Worm (Caenorhabditis elegans): Measurements from ENCODE around the gene del-5.

Gene del-5

ce11 chrX:10970629-10971028 is 37.4 kb downstream of the del-5 start, which contains the start of gene K09C8.8:
Gene K09C8.8 (plus strand): TSS chrX:10970929.
- no peak for TF ChIP-seq madf-6 (GFP tag; IDR thresholded peaks at IDR 0.05)
- TF ChIP-seq ceh-79 (tag; optimal IDR thresholded peaks at IDR 0.05) = no peak
- TF ChIP-seq atf-7 (tag; optimal IDR thresholded peaks at IDR 0.05) = no peak
- no peak for TF ChIP-seq sea-2 (GFP tag; IDR thresholded peaks at IDR 0.05)
- no peak for TF ChIP-seq tbx-9 (tag; optimal IDR thresholded peaks at IDR 0.05; ENCODE audit: borderline replicate concordance)
- no peak for TF ChIP-seq F23B12.7 (tag; optimal IDR thresholded peaks at IDR 0.05; ENCODE audit: insufficient read depth)
- TF ChIP-seq T26A5.8 (tag; optimal IDR thresholded peaks at IDR 0.05) = no peak
- no peak for TF ChIP-seq lir-1 (GFP tag; conservative IDR thresholded peaks at IDR 0.05)
- TF ChIP-seq zfh-2 (GFP tag; conservative IDR thresholded peaks at IDR 0.05) = no peak
- TF ChIP-seq hmg-1.2 (GFP tag; IDR thresholded peaks at IDR 0.05) = no peak
- TF ChIP-seq dpl-1 (GFP tag; optimal IDR thresholded peaks at IDR 0.05) = no peak
- no peak for TF ChIP-seq F10E7.11 (tag; optimal IDR thresholded peaks at IDR 0.05)
- TF ChIP-seq akir-1 (GFP tag; optimal IDR thresholded peaks at IDR 0.05) = no peak

DNA sequence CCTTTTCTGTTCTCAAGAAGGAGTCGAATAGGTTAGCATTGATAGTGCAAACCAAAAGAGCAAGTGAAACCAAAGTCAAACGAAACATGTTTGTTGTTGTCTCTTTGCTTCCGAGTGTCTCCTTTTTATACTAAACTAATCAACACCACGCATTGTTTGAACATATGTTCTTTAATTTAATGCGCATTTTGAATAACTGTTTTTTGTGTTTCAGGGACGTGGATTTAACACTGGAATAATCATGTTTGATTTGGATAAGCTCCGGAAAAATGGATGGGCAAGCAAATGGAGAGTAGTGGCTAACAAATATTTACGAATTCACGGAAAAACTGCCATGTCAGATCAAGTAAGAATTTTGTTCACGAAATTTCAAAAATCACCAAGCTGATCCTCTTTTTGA is 40.3 kb downstream of the del-5 start, which contains the start of gene K09C8.9:
Gene K09C8.9, minus strand, starts transcription at position 101 of the 400 bp plus-strand sequence.
- TF ChIP-seq D2030.7 (GFP tag; IDR thresholded peaks at IDR 0.05) = no peak
- no peak for TF ChIP-seq B0035.1 (tag; optimal IDR thresholded peaks at IDR 0.05)
- TF ChIP-seq unc-62 (GFP tag; optimal IDR thresholded peaks at IDR 0.05) = no peak
- TF ChIP-seq B0336.3 (GFP tag; IDR thresholded peaks at IDR 0.05) = no peak
- TF ChIP-seq ceh-58 (GFP tag; IDR thresholded peaks at IDR 0.05) = no peak
- TF ChIP-seq ztf-26 (tag; optimal IDR thresholded peaks at IDR 0.05) = no peak
- TF ChIP-seq mes-4 (tag; optimal IDR thresholded peaks at IDR 0.05) = no peak
- TF ChIP-seq pha-4 (tag; optimal IDR thresholded peaks at IDR 0.05) = no peak
- no peak for TF ChIP-seq chd-7 (tag; optimal IDR thresholded peaks at IDR 0.05)
- no peak for TF ChIP-seq Y79H2A.3 (GFP tag; conservative IDR thresholded peaks at IDR 0.05)
- TF ChIP-seq sdz-38 (tag; optimal IDR thresholded peaks at IDR 0.05) = no peak
- TF ChIP-seq madf-3 (GFP tag; IDR thresholded peaks at IDR 0.05) = no peak
- TF ChIP-seq akir-1 (GFP tag; optimal IDR thresholded peaks at IDR 0.05) = no peak
- no peak for TF ChIP-seq pbrm-1 (GFP tag; IDR thresholded peaks at IDR 0.05)
- TF ChIP-seq attf-5 (GFP tag; optimal IDR thresholded peaks at IDR 0.05) = no peak
- TF ChIP-seq T26A5.8 (tag; optimal IDR thresholded peaks at IDR 0.05) = no peak

ce11 chrX:10966251-10966650 is 41.7 kb downstream of the del-5 start, which contains the start of gene lge-1:
Gene lge-1 (plus strand): TSS chrX:10966551.
- no peak for TF ChIP-seq nfyb-1 (GFP tag; IDR thresholded peaks at IDR 0.05)
- TF ChIP-seq ztf-25 (GFP tag; IDR thresholded peaks at IDR 0.05) = no peak

DNA sequence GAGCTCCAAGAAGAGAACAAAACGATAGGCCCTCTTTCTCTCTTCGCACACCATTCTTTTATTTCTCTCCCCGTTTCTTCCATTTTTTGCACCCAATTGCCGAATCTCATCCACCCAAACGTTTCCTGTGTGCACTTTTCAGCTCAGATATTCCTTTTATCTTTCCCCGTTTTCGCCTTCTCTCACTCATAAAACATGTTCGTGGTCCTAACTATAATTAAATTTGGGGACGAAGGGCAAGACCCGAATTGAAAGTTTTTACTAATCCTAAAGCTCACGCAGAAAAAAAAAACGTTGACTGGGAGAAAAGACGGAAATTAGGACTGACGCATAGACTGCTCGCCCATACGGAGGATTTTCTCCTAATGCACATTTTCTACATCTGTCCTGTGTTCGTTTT is 42.5 kb downstream of the del-5 start:
- TF ChIP-seq egl-44 (GFP tag; IDR thresholded peaks at IDR 0.05) (no peak), unc-130 (GFP tag; optimal IDR thresholded peaks at IDR 0.05) (no peak), somi-1 (GFP tag; optimal IDR thresholded peaks at IDR 0.05) (no peak), C06A6.2 (GFP tag; conservative IDR thresholded peaks at IDR 0.05) (no peak), die-1 (tag; optimal IDR thresholded peaks at IDR 0.05) (no peak), ztf-6 (GFP tag; IDR thresholded peaks at IDR 0.05) (no peak), repo-1 (tag; optimal IDR thresholded peaks at IDR 0.05) (no peak), hmg-1.2 (GFP tag; IDR thresholded peaks at IDR 0.05) (no peak), K12H6.12 (tag; optimal IDR thresholded peaks at IDR 0.05) (no peak), Y53F4B.3 (GFP tag; IDR thresholded peaks at IDR 0.05) (no peak), nhr-80 (tag; optimal IDR thresholded peaks at IDR 0.05) (no peak), bed-1 (GFP tag; IDR thresholded peaks at IDR 0.05) (no peak), F37B4.10 (GFP tag; IDR thresholded peaks at IDR 0.05) (no peak), ztf-28 (GFP tag; IDR thresholded peaks at IDR 0.05) (no peak), aptf-3 (GFP tag; IDR thresholded peaks at IDR 0.05) (no peak), zim-3 (tag; optimal IDR thresholded peaks at IDR 0.05) (no peak), F33H1.4 (GFP tag; IDR thresholded peaks at IDR 0.05) (no peak), sptf-2 (GFP tag; optimal IDR thresholded peaks at IDR 0.05) (no peak), F22D6.2 (tag; optimal IDR thresholded peaks at IDR 0.05) (no peak), Y56A3A.18 (GFP tag; IDR thresholded peaks at IDR 0.05) (no peak)

All from whole organism, young adult.